Worm (Caenorhabditis elegans) whole organism, young adult: Measurements from ENCODE around the gene pro-2.

Source experiments
- B0019.2 ChIP-seq: fragments of 200-800 bp; sonication (Bioruptor generic); conservative IDR thresholded peaks from 2 replicates; pipeline ENCODE4 v1.3.6; 2022; ENCODE audit warnings: missing genetic modification reagents, missing genetic modification characterization, missing compliant biosample characterization
- B0035.1 ChIP-seq: sonication (generic microtip); optimal IDR thresholded peaks from 2 replicates; lab custom pipeline; 2016; ENCODE audit warnings: missing genetic modification characterization, mild to moderate bottlenecking, missing compliant biosample characterization, missing genotype, missing genetic modification reagents
- B0261.1 ChIP-seq: sonication (generic microtip); optimal IDR thresholded peaks from 2 replicates; lab custom pipeline; 2016; ENCODE audit warnings: mild to moderate bottlenecking, missing genetic modification characterization, moderate library complexity, missing compliant biosample characterization
- B0336.3 ChIP-seq: fragments of 200-800 bp; sonication (Bioruptor generic); IDR thresholded peaks from 2 replicates; pipeline ENCODE4 v1.3.6; 2022; ENCODE audit warnings: missing genetic modification characterization, missing compliant biosample characterization
- D2030.7 ChIP-seq: fragments of 200-800 bp; sonication (Bioruptor generic); IDR thresholded peaks from 2 replicates; pipeline ENCODE4 v1.3.6; 2022; ENCODE audit warnings: missing genetic modification reagents, missing genetic modification characterization, missing compliant biosample characterization
- F23B12.7 ChIP-seq: sonication (generic microtip); optimal IDR thresholded peaks from 2 replicates; lab custom pipeline; 2017; ENCODE audit warnings: missing genetic modification characterization, mild to moderate bottlenecking, missing compliant biosample characterization, antibody characterized with exemption, moderate library complexity; ENCODE audit not compliant: insufficient read depth
- F49E8.2 ChIP-seq: sonication (generic microtip); optimal IDR thresholded peaks from 3 replicates; lab custom pipeline; 2017; ENCODE audit warnings: missing genetic modification characterization, mild to moderate bottlenecking, missing compliant biosample characterization, antibody characterized with exemption, moderate library complexity; ENCODE audit not compliant: insufficient read depth
- T26A5.8 ChIP-seq: sonication (generic microtip); optimal IDR thresholded peaks from 2 replicates; lab custom pipeline; 2016; ENCODE audit warnings: missing genetic modification characterization, missing compliant biosample characterization
- Y56A3A.18 ChIP-seq: fragments of 200-800 bp; sonication (Bioruptor generic); IDR thresholded peaks from 2 replicates; pipeline ENCODE4 v1.3.6; 2022; ENCODE audit warnings: missing genetic modification reagents, missing genetic modification characterization, missing compliant biosample characterization
- Y79H2A.3 ChIP-seq: fragments of 200-800 bp; sonication (Bioruptor generic); conservative IDR thresholded peaks from 2 replicates; pipeline ENCODE4 v1.3.6; 2022; ENCODE audit warnings: missing genetic modification reagents, missing genetic modification characterization, missing compliant biosample characterization
- akir-1 ChIP-seq: fragments of 200-800 bp; sonication (Bioruptor generic); optimal IDR thresholded peaks from 2 replicates; lab custom pipeline; 2018; ENCODE audit warnings: mild to moderate bottlenecking, missing genetic modification characterization, moderate library complexity, missing compliant biosample characterization
- atf-7 ChIP-seq: sonication (generic microtip); optimal IDR thresholded peaks from 2 replicates; lab custom pipeline; 2017; ENCODE audit warnings: mild to moderate bottlenecking, missing genetic modification characterization, missing compliant biosample characterization
- attf-3 ChIP-seq: fragments of 200-800 bp; sonication (Bioruptor generic); conservative IDR thresholded peaks from 2 replicates; pipeline ENCODE4 v1.3.6; 2022; ENCODE audit warnings: missing genetic modification reagents, missing genetic modification characterization, missing compliant biosample characterization
- bed-1 ChIP-seq: fragments of 200-800 bp; sonication (Bioruptor generic); IDR thresholded peaks from 2 replicates; pipeline ENCODE4 v1.3.6; 2022; ENCODE audit warnings: missing genetic modification reagents, missing genetic modification characterization, missing compliant biosample characterization
- ccch-3 ChIP-seq: fragments of 200-800 bp; sonication (Bioruptor generic); optimal IDR thresholded peaks from 2 replicates; lab custom pipeline; 2018; ENCODE audit warnings: mild to moderate bottlenecking, missing genetic modification characterization, missing compliant biosample characterization
- ceh-100 ChIP-seq: fragments of 200-800 bp; sonication (Bioruptor generic); IDR thresholded peaks from 2 replicates; pipeline ENCODE4 v1.3.6; 2022; ENCODE audit warnings: missing genetic modification reagents, missing genetic modification characterization, missing compliant biosample characterization
- ceh-79 ChIP-seq: sonication (generic microtip); optimal IDR thresholded peaks from 2 replicates; lab custom pipeline; 2017; ENCODE audit warnings: mild to moderate bottlenecking, missing genetic modification characterization, missing compliant biosample characterization
- chd-7 ChIP-seq: sonication (generic microtip); optimal IDR thresholded peaks from 2 replicates; lab custom pipeline; 2016; ENCODE audit warnings: mild to moderate bottlenecking, missing genetic modification characterization, moderate library complexity, missing compliant biosample characterization
- dpff-1 ChIP-seq: sonication (generic microtip); optimal IDR thresholded peaks from 2 replicates; lab custom pipeline; 2017; ENCODE audit warnings: mild to moderate bottlenecking, missing genetic modification characterization, missing compliant biosample characterization
- ets-4 ChIP-seq: fragments of 200-800 bp; sonication (Bioruptor generic); optimal IDR thresholded peaks from 2 replicates; lab custom pipeline; 2018; ENCODE audit warnings: mild to moderate bottlenecking, missing genetic modification characterization, missing compliant biosample characterization
- hmg-1.2 ChIP-seq: fragments of 200-800 bp; sonication (Bioruptor generic); IDR thresholded peaks from 2 replicates; pipeline ENCODE4 v1.3.6; 2022; ENCODE audit warnings: missing genetic modification reagents, missing genetic modification characterization, missing compliant biosample characterization
- hmg-20 ChIP-seq: fragments of 200-800 bp; sonication (Bioruptor generic); IDR thresholded peaks from 2 replicates; pipeline ENCODE4 v1.3.6; 2022; ENCODE audit warnings: missing genetic modification reagents, missing genetic modification characterization, missing compliant biosample characterization
- hsf-1 ChIP-seq: fragments of 200-800 bp; sonication (Bioruptor generic); IDR thresholded peaks from 2 replicates; pipeline ENCODE4 v1.3.6; 2022; ENCODE audit warnings: missing genetic modification reagents, missing genetic modification characterization, missing compliant biosample characterization
- lag-1 ChIP-seq: fragments of 200-800 bp; sonication (Bioruptor generic); IDR thresholded peaks from 2 replicates; pipeline ENCODE4 v1.3.6; 2022; ENCODE audit warnings: missing genetic modification reagents, missing genetic modification characterization, missing compliant biosample characterization
- let-526 ChIP-seq: fragments of 200-800 bp; sonication (Bioruptor generic); IDR thresholded peaks from 2 replicates; pipeline ENCODE4 v1.3.6; 2022; ENCODE audit warnings: missing genetic modification reagents, missing genetic modification characterization, missing compliant biosample characterization
- let-607 ChIP-seq, 2 experiments: fragments of 200-800 bp in 1 of 2; sonication (Bioruptor generic) in 1 of 2; sonication (generic microtip) in 1 of 2; optimal IDR thresholded peaks; 2 replicates each; lab custom pipeline; 2016 to 2018; ENCODE audit warnings: mild to moderate bottlenecking in 2 of 2, missing compliant biosample characterization in 2 of 2, missing genetic modification characterization in 2 of 2, moderate library complexity in 2 of 2, missing genotype in 1 of 2
- lin-26 ChIP-seq: fragments of 200-800 bp; sonication (Bioruptor generic); IDR thresholded peaks from 2 replicates; pipeline ENCODE4 v1.3.6; 2022; ENCODE audit warnings: missing genetic modification reagents, missing genetic modification characterization, missing compliant biosample characterization
- madf-3 ChIP-seq: fragments of 200-800 bp; sonication (Bioruptor generic); IDR thresholded peaks from 2 replicates; pipeline ENCODE4 v1.3.6; 2022; ENCODE audit warnings: missing genetic modification reagents, missing genetic modification characterization, missing compliant biosample characterization
- nfyb-1 ChIP-seq: fragments of 200-800 bp; sonication (Bioruptor generic); IDR thresholded peaks from 2 replicates; pipeline ENCODE4 v1.3.6; 2022; ENCODE audit warnings: missing genetic modification reagents, missing genetic modification characterization, missing compliant biosample characterization
- nhr-80 ChIP-seq: sonication (generic microtip); optimal IDR thresholded peaks from 2 replicates; lab custom pipeline; 2016; ENCODE audit warnings: missing genetic modification characterization, missing compliant biosample characterization
- pha-4 ChIP-seq: fragments of 150-350 bp; sonication (generic microtip); optimal IDR thresholded peaks from 2 replicates; lab custom pipeline; 2014; ENCODE audit warnings: missing biosample characterization, missing genetic modification reagents, missing genetic modification characterization
- rcor-1 ChIP-seq: fragments of 200-800 bp; sonication (Bioruptor generic); IDR thresholded peaks from 2 replicates; pipeline ENCODE4 v1.3.6; 2022; ENCODE audit warnings: missing genetic modification reagents, missing genetic modification characterization, missing compliant biosample characterization
- repo-1 ChIP-seq: sonication (generic microtip); optimal IDR thresholded peaks from 2 replicates; lab custom pipeline; 2017; ENCODE audit warnings: mild to moderate bottlenecking, missing genetic modification characterization, missing compliant biosample characterization
- rpc-1 ChIP-seq, 2 experiments: fragments of 150-350 bp in 1 of 2; sonication (generic microtip) in 1 of 2; optimal IDR thresholded peaks; 2 replicates each; lab custom pipeline; 2014 to 2018; ENCODE audit warnings: missing biosample characterization in 1 of 2, missing genetic modification characterization in 1 of 2, missing genetic modification reagents in 1 of 2, missing genotype in 1 of 2
- snpc-4 ChIP-seq, 5 experiments: fragments of 150-350 bp in 1 of 5; sonication (generic microtip) in 4 of 5; optimal IDR thresholded peaks; 2 replicates each; lab custom pipeline; 2014 to 2018; ENCODE audit warnings: missing genetic modification characterization in 5 of 5, missing biosample characterization in 3 of 5, antibody characterized with exemption in 2 of 5, mild to moderate bottlenecking in 2 of 5, missing compliant biosample characterization in 2 of 5, missing genotype in 2 of 5, moderate library complexity in 2 of 5, missing genetic modification reagents in 1 of 5
- somi-1 ChIP-seq: fragments of 200-800 bp; sonication (Bioruptor generic); optimal IDR thresholded peaks from 2 replicates; lab custom pipeline; 2018; ENCODE audit warnings: mild to moderate bottlenecking, missing genetic modification characterization, missing compliant biosample characterization
- tbx-9 ChIP-seq: sonication (generic microtip); optimal IDR thresholded peaks from 2 replicates; lab custom pipeline; 2016; ENCODE audit warnings: borderline replicate concordance, missing genetic modification characterization, inconsistent platforms, missing compliant biosample characterization
- unc-130 ChIP-seq: sonication (generic microtip); optimal IDR thresholded peaks from 2 replicates; lab custom pipeline; 2016; ENCODE audit warnings: missing genetic modification reagents, missing genetic modification characterization, missing compliant biosample characterization
- ztf-18 ChIP-seq: sonication (generic microtip); optimal IDR thresholded peaks from 2 replicates; lab custom pipeline; 2016; ENCODE audit warnings: missing genotype, mild to moderate bottlenecking, missing genetic modification characterization, missing compliant biosample characterization
- ztf-22 ChIP-seq: fragments of 200-800 bp; sonication (Bioruptor generic); optimal IDR thresholded peaks from 2 replicates; lab custom pipeline; 2018; ENCODE audit warnings: mild to moderate bottlenecking, missing genetic modification characterization, moderate library complexity, missing compliant biosample characterization
- ztf-28 ChIP-seq: fragments of 200-800 bp; sonication (Bioruptor generic); IDR thresholded peaks from 2 replicates; pipeline ENCODE4 v1.3.6; 2022; ENCODE audit warnings: missing genetic modification reagents, missing genetic modification characterization, missing compliant biosample characterization
- ztf-3 ChIP-seq: fragments of 200-800 bp; sonication (Bioruptor generic); optimal IDR thresholded peaks from 2 replicates; lab custom pipeline; 2018; ENCODE audit warnings: mild to moderate bottlenecking, missing genetic modification characterization, missing compliant biosample characterization

Gene pro-2

DNA sequence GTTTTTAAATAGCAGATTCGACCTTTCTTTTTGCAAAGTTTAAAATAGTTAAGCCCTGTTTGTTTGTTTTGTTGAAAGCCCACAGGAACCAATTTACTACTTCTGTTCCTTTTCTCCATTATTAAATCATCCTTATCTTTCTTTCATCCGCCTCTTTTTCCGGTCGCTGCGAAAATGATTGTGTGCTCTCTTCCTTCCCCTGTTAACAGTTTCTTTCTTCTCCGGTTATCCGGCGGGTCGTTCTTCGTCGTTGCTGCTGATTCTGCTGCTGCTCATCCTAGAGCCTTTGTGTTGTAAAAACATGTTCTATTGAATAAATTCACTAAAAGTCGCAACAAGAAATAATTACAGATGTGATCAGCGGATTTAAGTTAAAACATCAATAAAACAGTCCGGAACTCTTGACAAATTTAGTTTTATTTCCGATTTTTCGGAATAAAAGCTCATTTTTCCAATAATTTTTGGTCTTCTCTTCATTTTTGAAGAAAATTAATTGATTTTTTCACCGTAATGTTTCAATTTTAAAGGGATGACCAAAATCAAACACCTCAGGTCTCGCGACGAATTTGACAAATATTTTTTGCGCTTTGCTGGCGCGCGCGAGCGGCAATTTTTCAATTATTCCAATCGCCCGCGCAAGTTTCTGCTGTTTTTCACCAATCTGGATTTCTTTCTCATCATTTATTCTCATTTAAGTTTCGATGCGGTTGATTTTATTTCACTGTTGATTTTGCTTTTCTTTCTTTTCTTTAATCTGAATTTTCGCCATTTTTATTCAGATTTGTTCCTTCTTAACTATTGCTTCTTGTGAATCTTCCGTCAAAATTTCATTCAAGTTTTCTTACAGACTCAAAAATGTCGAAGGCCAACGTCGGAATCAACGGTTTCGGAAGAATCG is 48.6 kb upstream of the pro-2 start, which contains the start of gene gpd-1 (continued):
- TF ChIP-seq ceh-100 (GFP tag; lab: Robert Waterston, UW) (peak; percentile 46; the same call in 1 of the 2 replicates), Y56A3A.18 (GFP tag; lab: Robert Waterston, UW) (no peak), ztf-28 (GFP tag; lab: Robert Waterston, UW) (0 out of 2 replicates have a peak, but pooled peaks have one; percentile 27), tbx-9 (tag; lab: Kevin White, UChicago) (no peak), D2030.7 (GFP tag; lab: Robert Waterston, UW) (peak; percentile 97), bed-1 (GFP tag; lab: Robert Waterston, UW) (no peak), rpc-1 (optimal IDR thresholded peaks at IDR 0.05; lab: Kevin White, UChicago) (no peak), rpc-1 (tag; optimal IDR thresholded peaks at IDR 0.05; lab: Kevin White, UChicago) (no peak), akir-1 (no peak), B0019.2 (peak; percentile 93), atf-7 (peak; percentile 29), ccch-3 (no peak), attf-3 (GFP tag; lab: Robert Waterston, UW) (0 out of 2 replicates have a peak, but pooled peaks have one; percentile 50), pha-4 (tag; lab: Kevin White, UChicago) (no peak), B0261.1 (no peak), B0336.3 (peak; percentile 87), ztf-3 (GFP tag; lab: Kevin White, UChicago) (no peak), nhr-80 (no peak), snpc-4 (GFP tag; optimal IDR thresholded peaks at IDR 0.05; lab: Kevin White, UChicago) (peak; percentile 36), snpc-4 (tag; optimal IDR thresholded peaks at IDR 0.05; lab: Kevin White, UChicago) (peak in 2 of 4 experiments; percentile 2 to 53), F49E8.2 (tag; lab: Kevin White, UChicago) (peak; percentile 62), ztf-22 (GFP tag; lab: Kevin White, UChicago) (no peak), chd-7 (tag; lab: Kevin White, UChicago) (peak; percentile 35), ets-4 (no peak), let-607 (tag; optimal IDR thresholded peaks at IDR 0.05; lab: Kevin White, UChicago) (no peak), dpff-1 (tag; lab: Kevin White, UChicago) (no peak), T26A5.8 (tag; lab: Kevin White, UChicago) (no peak), nfyb-1 (GFP tag; lab: Robert Waterston, UW) (0 out of 2 replicates have a peak, but pooled peaks have one; percentile 40), unc-130 (GFP tag; lab: Kevin White, UChicago) (peak; percentile 82), hsf-1 (GFP tag; lab: Robert Waterston, UW) (peak; percentile 89), lag-1 (GFP tag; lab: Robert Waterston, UW) (no peak), Y79H2A.3 (peak; percentile 86), somi-1 (GFP tag; lab: Kevin White, UChicago) (no peak), lin-26 (no peak), ztf-18 (tag; lab: Kevin White, UChicago) (peak; percentile 5), let-526 (GFP tag; lab: Robert Waterston, UW) (no peak), hmg-1.2 (GFP tag; lab: Robert Waterston, UW) (peak; percentile 56; the same call in 1 of the 2 replicates), rcor-1 (GFP tag; lab: Robert Waterston, UW) (peak; percentile 70), hmg-20 (GFP tag; lab: Robert Waterston, UW) (no peak), ceh-79 (tag; lab: Kevin White, UChicago) (no peak), B0035.1 (tag; lab: Kevin White, UChicago) (no peak), madf-3 (GFP tag; lab: Robert Waterston, UW) (peak; percentile 78; the same call in 1 of the 2 replicates), repo-1 (tag; lab: Kevin White, UChicago) (peak; percentile 10), F23B12.7 (tag; lab: Kevin White, UChicago) (no peak)
